Worm (Caenorhabditis elegans) whole organism, mixed stage, embryonic: ENCODE data around the gene K02D10.3.

Experiments used
- M03D4.4 ChIP-seq: sonication (generic microtip); optimal IDR thresholded peaks from 2 replicates; lab custom pipeline; 2017; ENCODE audit warnings: mild to moderate bottlenecking, missing genetic modification characterization, missing compliant biosample characterization
- bed-3 ChIP-seq: fragments of 200-800 bp; sonication (Bioruptor generic); optimal IDR thresholded peaks from 3 replicates; lab custom pipeline; 2018; ENCODE audit warnings: mild to moderate bottlenecking, missing genetic modification characterization, moderate library complexity, missing compliant biosample characterization
- blmp-1 ChIP-seq: fragments of 150-350 bp; optimal IDR thresholded peaks from 2 replicates; lab custom pipeline; 2014; ENCODE audit warnings: missing biosample characterization, missing genetic modification characterization
- ceh-43 ChIP-seq: fragments of 200-800 bp; sonication (Bioruptor generic); optimal IDR thresholded peaks from 2 replicates; lab custom pipeline; 2018; ENCODE audit warnings: mild to moderate bottlenecking, missing genetic modification characterization, moderate library complexity, missing compliant biosample characterization
- ces-1 ChIP-seq: fragments of 150-350 bp; optimal IDR thresholded peaks from 2 replicates; lab custom pipeline; 2014; ENCODE audit warnings: missing biosample characterization, missing genetic modification reagents, missing genetic modification characterization
- cnd-1 ChIP-seq: fragments of 200-800 bp; sonication (Bioruptor generic); optimal IDR thresholded peaks from 2 replicates; lab custom pipeline; 2018; ENCODE audit warnings: mild to moderate bottlenecking, missing genetic modification characterization, missing compliant biosample characterization
- drap-1 ChIP-seq: fragments of 200-800 bp; sonication (Bioruptor generic); optimal IDR thresholded peaks from 3 replicates; lab custom pipeline; 2018; ENCODE audit warnings: mild to moderate bottlenecking, missing genetic modification characterization, missing compliant biosample characterization
- elt-1 ChIP-seq: sonication (generic microtip); optimal IDR thresholded peaks from 2 replicates; lab custom pipeline; 2017; ENCODE audit warnings: missing genetic modification characterization, mild to moderate bottlenecking, missing compliant biosample characterization, antibody characterized with exemption, moderate library complexity, borderline replicate concordance; ENCODE audit not compliant: insufficient read depth
- elt-3 ChIP-seq: fragments of 150-350 bp; optimal IDR thresholded peaks from 2 replicates; lab custom pipeline; 2014; ENCODE audit warnings: missing biosample characterization, missing genetic modification characterization
- flh-1 ChIP-seq: fragments of 200-800 bp; sonication (Bioruptor generic); optimal IDR thresholded peaks from 2 replicates; lab custom pipeline; 2018; ENCODE audit warnings: mild to moderate bottlenecking, missing genetic modification characterization, moderate library complexity, missing compliant biosample characterization
- lin-13 ChIP-seq: fragments of 150-350 bp; optimal IDR thresholded peaks from 2 replicates; lab custom pipeline; 2014; ENCODE audit warnings: missing biosample characterization, missing genetic modification characterization
- lin-32 ChIP-seq: fragments of 200-800 bp; sonication (Bioruptor generic); optimal IDR thresholded peaks from 2 replicates; lab custom pipeline; 2018; ENCODE audit warnings: mild to moderate bottlenecking, missing genetic modification characterization, missing compliant biosample characterization
- lsy-2 ChIP-seq: fragments of 150-350 bp; optimal IDR thresholded peaks from 2 replicates; lab custom pipeline; 2014; ENCODE audit warnings: missing biosample characterization, missing genetic modification characterization
- mep-1 ChIP-seq: fragments of 150-350 bp; optimal IDR thresholded peaks from 2 replicates; lab custom pipeline; 2017; ENCODE audit warnings: missing biosample characterization, missing genetic modification reagents, missing genetic modification characterization, inconsistent platforms
- mls-2 ChIP-seq: sonication (generic microtip); optimal IDR thresholded peaks from 2 replicates; lab custom pipeline; 2016; ENCODE audit warnings: mild to moderate bottlenecking, missing genetic modification characterization, moderate library complexity, missing compliant biosample characterization
- nhr-2 ChIP-seq: fragments of 150-350 bp; optimal IDR thresholded peaks from 2 replicates; lab custom pipeline; 2014; ENCODE audit warnings: missing biosample characterization, missing genetic modification characterization
- nhr-237 ChIP-seq: fragments of 150-350 bp; optimal IDR thresholded peaks from 2 replicates; lab custom pipeline; 2014; ENCODE audit warnings: missing biosample characterization, missing genetic modification characterization
- nhr-28 ChIP-seq: fragments of 150-350 bp; optimal IDR thresholded peaks from 2 replicates; lab custom pipeline; 2014; ENCODE audit warnings: missing biosample characterization, missing genetic modification characterization
- nhr-76 ChIP-seq: sonication (generic microtip); optimal IDR thresholded peaks from 2 replicates; lab custom pipeline; 2017; ENCODE audit warnings: missing biosample characterization, missing genetic modification characterization
- pha-4 ChIP-seq: fragments of 150-350 bp; optimal IDR thresholded peaks from 2 replicates; lab custom pipeline; 2018; ENCODE audit warnings: missing biosample characterization, missing genetic modification reagents, missing genetic modification characterization
- sem-2 ChIP-seq: fragments of 200-800 bp; sonication (Bioruptor generic); optimal IDR thresholded peaks from 2 replicates; lab custom pipeline; 2018; ENCODE audit warnings: mild to moderate bottlenecking, missing genetic modification characterization, missing compliant biosample characterization
- snpc-4 ChIP-seq: fragments of 150-350 bp; optimal IDR thresholded peaks from 2 replicates; lab custom pipeline; 2014; ENCODE audit warnings: missing biosample characterization, missing genetic modification characterization
- sptf-1 ChIP-seq: sonication (generic microtip); optimal IDR thresholded peaks from 2 replicates; lab custom pipeline; 2017; ENCODE audit warnings: mild to moderate bottlenecking, missing genetic modification characterization, moderate library complexity, missing compliant biosample characterization
- tbx-8 ChIP-seq: fragments of 200-800 bp; sonication (Bioruptor generic); optimal IDR thresholded peaks from 2 replicates; lab custom pipeline; 2018; ENCODE audit warnings: mild to moderate bottlenecking, missing genetic modification characterization, moderate library complexity, missing compliant biosample characterization
- unc-120 ChIP-seq: sonication (generic microtip); optimal IDR thresholded peaks from 2 replicates; lab custom pipeline; 2017; ENCODE audit warnings: missing genetic modification characterization, missing compliant biosample characterization; ENCODE audit not compliant: poor library complexity, severe bottlenecking
- unc-39 ChIP-seq: fragments of 150-350 bp; optimal IDR thresholded peaks from 2 replicates; lab custom pipeline; 2014; ENCODE audit warnings: missing biosample characterization, missing genetic modification characterization
- unc-62 ChIP-seq: fragments of 150-350 bp; optimal IDR thresholded peaks from 2 replicates; lab custom pipeline; 2014; ENCODE audit warnings: missing biosample characterization, missing genetic modification reagents, missing genetic modification characterization
- zip-8 ChIP-seq: fragments of 150-350 bp; optimal IDR thresholded peaks from 2 replicates; lab custom pipeline; 2014; ENCODE audit warnings: missing biosample characterization, missing genetic modification characterization
- ztf-11 ChIP-seq: fragments of 150-350 bp; optimal IDR thresholded peaks from 2 replicates; lab custom pipeline; 2014; ENCODE audit warnings: missing biosample characterization, missing genetic modification characterization

K02D10.3 gene

DNA sequence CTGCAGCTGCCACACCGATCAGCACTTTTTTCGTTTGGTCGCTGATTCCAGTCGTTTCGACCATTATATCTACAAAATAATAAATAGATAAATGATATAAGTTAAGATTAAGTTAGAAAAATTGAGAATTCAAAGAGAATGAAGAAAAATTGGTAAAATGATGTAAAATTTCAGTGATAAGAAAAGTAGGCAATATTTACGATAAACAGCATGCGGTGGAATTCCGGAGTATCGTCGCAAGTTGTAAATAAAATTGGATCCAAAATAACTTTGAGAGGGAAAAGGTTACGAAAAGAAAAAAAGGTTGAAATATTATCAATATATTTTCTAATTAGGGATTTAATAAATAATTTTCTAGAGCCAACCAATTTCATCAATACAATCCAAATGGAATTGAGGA lies 17.1 kb downstream of the K02D10.3 start, which contains the start of gene tomm-70:
Gene tomm-70, minus strand, starts transcription at position 69 of the 400 bp plus-strand sequence.
- TF ChIP-seq unc-39 (no peak), ceh-43 (no peak), ztf-11 (tag; lab: Kevin White, UChicago) (no peak), flh-1 (GFP tag; lab: Kevin White, UChicago) (no peak), lin-13 (tag; lab: Kevin White, UChicago) (no peak), blmp-1 (tag; lab: Kevin White, UChicago) (no peak), sptf-1 (tag; lab: Kevin White, UChicago) (no peak), unc-62 (no peak), mls-2 (tag; lab: Kevin White, UChicago) (no peak), tbx-8 (GFP tag; lab: Kevin White, UChicago) (no peak)
- TF ChIP-seq, all 35 proteins: peak for 0

ce11 chrIII:8750606-8751005 lies 21.1 kb downstream of the K02D10.3 start, which contains the start of gene ugtp-1:
Gene ugtp-1 (minus strand): TSS chrIII:8750706.
- TF ChIP-seq elt-1 (tag; lab: Kevin White, UChicago) (peak; percentile 1), unc-120 (no peak)

DNA sequence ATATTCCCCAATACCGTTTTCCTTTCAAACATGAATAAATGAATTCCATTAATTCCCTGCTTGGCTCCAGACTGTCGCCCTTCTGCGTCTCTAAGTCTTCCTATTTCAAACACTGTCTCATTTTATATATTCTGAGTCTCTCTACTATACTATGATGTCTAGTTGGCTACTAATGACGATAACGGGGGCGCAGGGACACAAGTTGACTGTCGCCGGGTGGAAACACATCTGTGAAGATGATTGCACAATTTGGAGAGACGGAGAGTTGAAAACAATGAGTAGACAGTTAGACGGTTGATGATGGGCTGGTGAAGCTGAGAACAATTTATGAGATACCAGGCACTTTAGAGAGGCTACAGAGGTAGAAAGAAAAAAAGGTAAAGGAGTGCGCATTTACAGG lies 22.3 kb downstream of the K02D10.3 start, which contains the start of gene sma-2:
Gene sma-2, plus strand, starts transcription at position 194 of the 400 bp plus-strand sequence.
- TF ChIP-seq nhr-2: no peak
- TF ChIP-seq mep-1 (tag; lab: Kevin White, UChicago): no peak
- TF ChIP-seq nhr-237 (tag; lab: Kevin White, UChicago): peak; percentile 7
- no peak for TF ChIP-seq blmp-1 (tag; lab: Kevin White, UChicago)
- no peak for TF ChIP-seq snpc-4 (tag; lab: Kevin White, UChicago)
- no peak for TF ChIP-seq M03D4.4 (tag; lab: Kevin White, UChicago)
- TF ChIP-seq pha-4 (tag; lab: Kevin White, UChicago): peak; percentile 50
- TF ChIP-seq bed-3 (GFP tag; lab: Kevin White, UChicago): no peak
- TF ChIP-seq ces-1 (GFP tag; lab: Kevin White, UChicago): no peak
- TF ChIP-seq sem-2: no peak
- no peak for TF ChIP-seq unc-62
- no peak for TF ChIP-seq flh-1 (GFP tag; lab: Kevin White, UChicago)
- TF ChIP-seq tbx-8 (GFP tag; lab: Kevin White, UChicago): no peak
- no peak for TF ChIP-seq zip-8 (tag; lab: Kevin White, UChicago)
- no peak for TF ChIP-seq ztf-11 (tag; lab: Kevin White, UChicago)

ce11 chrIII:8748620-8749019 lies 23.1 kb downstream of the K02D10.3 start:
- TF ChIP-seq cnd-1 (tag; lab: Kevin White, UChicago) (no peak), drap-1 (GFP tag; lab: Kevin White, UChicago) (no peak), mep-1 (tag; lab: Kevin White, UChicago) (no peak), nhr-28 (tag; lab: Kevin White, UChicago) (no peak), sptf-1 (tag; lab: Kevin White, UChicago) (no peak)

DNA sequence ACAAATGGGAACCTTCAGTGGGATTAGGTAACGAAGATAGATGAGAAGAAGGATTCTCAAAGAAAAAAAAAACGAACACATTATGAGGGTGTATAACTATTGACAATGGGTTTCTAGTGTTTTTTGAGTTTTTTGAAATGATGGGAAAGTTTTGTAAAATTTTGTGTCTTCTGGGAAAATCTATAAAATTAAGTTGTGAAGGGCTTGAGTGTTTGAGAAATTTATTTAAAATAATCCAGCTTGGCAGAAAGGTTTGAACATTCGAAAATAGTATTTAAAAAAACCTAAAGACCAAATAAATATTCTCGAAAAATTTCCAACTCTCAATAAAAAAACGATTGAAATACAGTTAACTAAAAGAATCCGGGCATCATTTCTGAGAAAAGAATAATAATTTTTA lies 26.5 kb downstream of the K02D10.3 start:
- TF ChIP-seq elt-3 (no peak), nhr-76 (tag; lab: Kevin White, UChicago) (no peak), blmp-1 (tag; lab: Kevin White, UChicago) (no peak)

ce11 chrIII:8744765-8745164 lies 27.0 kb downstream of the K02D10.3 start:
- TF ChIP-seq nhr-2: no peak
- no peak for TF ChIP-seq lin-32 (GFP tag; lab: Kevin White, UChicago)
- no peak for TF ChIP-seq flh-1 (GFP tag; lab: Kevin White, UChicago)
- TF ChIP-seq lsy-2 (tag; lab: Kevin White, UChicago): no peak
- TF ChIP-seq M03D4.4 (tag; lab: Kevin White, UChicago): no peak
- TF ChIP-seq, all 35 proteins: peak for 0
